Fruit fly (Drosophila melanogaster): ENCODE data around the gene tnc.

The tnc gene

DNA sequence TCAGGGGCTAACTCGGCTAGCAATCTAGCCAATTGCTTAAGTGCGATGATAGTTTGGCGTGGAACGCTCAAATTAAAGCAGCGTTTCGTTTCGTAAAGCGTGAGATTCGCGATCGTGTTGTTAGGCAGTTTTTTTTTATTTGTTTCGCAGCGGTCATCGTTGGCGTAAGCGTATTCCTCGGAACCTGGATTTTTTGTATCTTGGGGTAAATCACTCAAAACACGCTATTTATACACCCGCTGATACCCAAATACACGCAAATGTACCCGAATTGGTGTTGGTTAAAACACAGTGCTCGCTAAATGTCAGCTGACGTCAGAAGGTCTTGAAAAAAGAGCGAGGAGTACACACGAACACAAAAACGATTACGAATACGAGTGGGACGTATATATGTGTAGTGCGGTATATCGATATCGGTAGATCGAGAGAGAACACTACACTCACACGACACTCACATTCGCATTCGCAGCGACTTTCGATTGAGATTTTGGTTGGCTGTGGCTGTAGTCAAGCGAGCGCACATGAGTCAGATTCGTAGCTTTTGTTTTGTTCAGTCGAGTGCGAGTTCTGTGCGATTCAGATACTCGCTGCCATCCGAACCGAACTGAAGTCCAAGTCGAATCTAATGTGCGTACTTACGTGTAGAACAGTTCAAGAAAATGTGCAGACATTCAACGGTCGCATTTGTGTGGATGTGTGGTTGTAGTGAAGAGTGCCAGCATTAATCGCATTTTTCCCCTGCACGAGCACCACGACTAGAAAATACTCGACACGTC is 65.7 kb downstream of the tnc start (continued):
- no peak for TF ChIP-seq Dref (GFP tag; IDR thresholded peaks at IDR 0.05)
- no peak for TF ChIP-seq zfh2 (GFP tag; optimal IDR thresholded peaks at IDR 0.05)
- peak; percentile 39 for TF ChIP-seq caup (GFP tag; optimal IDR thresholded peaks at IDR 0.05; ENCODE audit: severe bottlenecking)
- TF ChIP-seq Drgx (GFP tag; IDR thresholded peaks at IDR 0.05): no peak
- TF ChIP-seq CG4404 (GFP tag; IDR thresholded peaks at IDR 0.05): no peak
- no peak for TF ChIP-seq CG17385 (GFP tag; optimal IDR thresholded peaks at IDR 0.05)
- no peak for TF ChIP-seq dimm (GFP tag; IDR thresholded peaks at IDR 0.05)
- no peak for TF ChIP-seq CG4707 (GFP tag; optimal IDR thresholded peaks at IDR 0.05)
- no peak for TF ChIP-seq CG4854 (GFP tag; optimal IDR thresholded peaks at IDR 0.05)
- TF ChIP-seq peb (GFP tag; IDR thresholded peaks at IDR 0.05): no peak
- TF ChIP-seq gt (GFP tag; IDR thresholded peaks at IDR 0.05): no peak
- TF ChIP-seq CG4360 (GFP tag; IDR thresholded peaks at IDR 0.05): no peak
- peak; percentile 17 for TF ChIP-seq Asciz (GFP tag; optimal IDR thresholded peaks at IDR 0.05)
- TF ChIP-seq CG1529 (GFP tag; optimal IDR thresholded peaks at IDR 0.05): no peak
- no peak for TF ChIP-seq usp (GFP tag; optimal IDR thresholded peaks at IDR 0.05)
- TF ChIP-seq CG10979 (tag; optimal IDR thresholded peaks at IDR 0.05): no peak
- TF ChIP-seq CG7786 (GFP tag; optimal IDR thresholded peaks at IDR 0.05): no peak
- no peak for TF ChIP-seq salm (tag; optimal IDR thresholded peaks at IDR 0.05)
- TF ChIP-seq ac (GFP tag; optimal IDR thresholded peaks at IDR 0.05): no peak
- peak; percentile 33 for TF ChIP-seq CG15514 (GFP tag; optimal IDR thresholded peaks at IDR 0.05)
- TF ChIP-seq CG9932 (GFP tag; IDR thresholded peaks at IDR 0.05): no peak
- TF ChIP-seq H15 (GFP tag; IDR thresholded peaks at IDR 0.05): no peak
- TF ChIP-seq CG1603 (tag; optimal IDR thresholded peaks at IDR 0.05): peak; percentile 8
- TF ChIP-seq lov (optimal IDR thresholded peaks at IDR 0.05): no peak
- TF ChIP-seq lov (GFP tag; IDR thresholded peaks at IDR 0.05): no peak
- TF ChIP-seq Rx (GFP tag; IDR thresholded peaks at IDR 0.05): no peak
- no peak for TF ChIP-seq trh (GFP tag; optimal IDR thresholded peaks at IDR 0.05)
- TF ChIP-seq CG2875 (GFP tag; optimal IDR thresholded peaks at IDR 0.05): no peak
- TF ChIP-seq CG12769 (tag; optimal IDR thresholded peaks at IDR 0.05): peak; percentile 73
- no peak for TF ChIP-seq pum (GFP tag; optimal IDR thresholded peaks at IDR 0.05)
- no peak for TF ChIP-seq CG4820 (GFP tag; optimal IDR thresholded peaks at IDR 0.05)
- no peak for TF ChIP-seq CG42726 (GFP tag; IDR thresholded peaks at IDR 0.05; ENCODE audit: partially characterized antibody)
- no peak for TF ChIP-seq tna (GFP tag; IDR thresholded peaks at IDR 0.05; ENCODE audit: partially characterized antibody)
- TF ChIP-seq odd (GFP tag; optimal IDR thresholded peaks at IDR 0.05): peak; percentile 48
- no peak for TF ChIP-seq CG13775 (GFP tag; optimal IDR thresholded peaks at IDR 0.05)
- TF ChIP-seq CG7963 (GFP tag; IDR thresholded peaks at IDR 0.05; ENCODE audit: partially characterized antibody): no peak
- TF ChIP-seq sug (tag; optimal IDR thresholded peaks at IDR 0.05): peak; percentile 68
- TF ChIP-seq slbo (GFP tag; IDR thresholded peaks at IDR 0.05): no peak
- no peak for TF ChIP-seq HHEX (GFP tag; optimal IDR thresholded peaks at IDR 0.05)
- TF ChIP-seq corto (GFP tag; optimal IDR thresholded peaks at IDR 0.05): peak; percentile 58
- TF ChIP-seq CG2116 (GFP tag; optimal IDR thresholded peaks at IDR 0.05): peak; percentile 63
- TF ChIP-seq Gsc (GFP tag; IDR thresholded peaks at IDR 0.05): no peak
- no peak for TF ChIP-seq B-H1 (GFP tag; IDR thresholded peaks at IDR 0.05)
- TF ChIP-seq tin (GFP tag; optimal IDR thresholded peaks at IDR 0.05): no peak
- TF ChIP-seq sc (optimal IDR thresholded peaks at IDR 0.05): no peak
- no peak for TF ChIP-seq sc (GFP tag; optimal IDR thresholded peaks at IDR 0.05)
- no peak for TF ChIP-seq CG14050 (GFP tag; IDR thresholded peaks at IDR 0.05)
- TF ChIP-seq mam (GFP tag; optimal IDR thresholded peaks at IDR 0.05): no peak
- TF ChIP-seq CG12299 (tag; optimal IDR thresholded peaks at IDR 0.05): no peak
- no peak for TF ChIP-seq E2f2 (GFP tag; IDR thresholded peaks at IDR 0.05)
- TF ChIP-seq shn (GFP tag; optimal IDR thresholded peaks at IDR 0.05): no peak
